Fruit fly (Drosophila melanogaster) Kc167 (cell line): ENCODE measurements around the gene CG32726.

Source experiments
- Myc ChIP-seq: fragments of >200 bp; optimal IDR thresholded peaks from 2 replicates; lab custom pipeline; 2017; ENCODE audit warnings: missing external identifiers
- Sin3A ChIP-seq: fragments of >200 bp; optimal IDR thresholded peaks from 2 replicates; lab custom pipeline; 2018; ENCODE audit warnings: missing external identifiers
- h ChIP-seq: fragments of >200 bp; optimal IDR thresholded peaks from 3 replicates; lab custom pipeline; 2018; ENCODE audit warnings: missing external identifiers
- psq ChIP-seq: fragments of >200 bp; optimal IDR thresholded peaks from 2 replicates; lab custom pipeline; 2017; ENCODE audit warnings: missing external identifiers
- ttk ChIP-seq: sonication (Bioruptor generic); optimal IDR thresholded peaks from 2 replicates; lab custom pipeline; 2017; ENCODE audit warnings: missing external identifiers

DNA sequence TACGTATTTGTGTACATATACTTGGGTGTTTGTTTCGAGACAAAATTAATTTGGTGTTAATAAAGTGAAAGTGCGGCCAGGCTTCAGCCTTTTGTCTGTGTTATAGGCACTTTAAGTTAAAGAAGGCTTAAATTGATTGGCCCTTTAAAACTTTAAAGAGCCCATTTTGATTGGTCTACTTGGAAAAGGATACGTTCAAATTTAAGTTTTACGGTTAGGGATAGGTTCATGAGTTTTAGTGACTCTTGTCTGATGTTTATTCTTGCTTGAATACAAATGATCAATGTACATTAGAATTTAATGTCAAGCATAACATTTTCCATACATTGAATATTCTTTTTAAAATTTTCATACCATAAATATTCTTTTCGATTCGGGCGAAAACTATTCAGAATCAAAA is 18.6 kb downstream of the CG32726 start, which contains the start of gene CG32727:
- TF ChIP-seq psq (lab: Kevin White, UChicago): no peak
- no peak for TF ChIP-seq Sin3A (lab: Kevin White, UChicago)
- TF ChIP-seq ttk: no peak
- no peak for TF ChIP-seq h (lab: Kevin White, UChicago)
- TF ChIP-seq Myc (lab: Kevin White, UChicago): no peak
